Fruit fly (Drosophila melanogaster) whole organism, pupa: ENCODE results near the gene CG6026.

Experiments
- CG13204 ChIP-seq: fragments of 200-800 bp; sonication (Bioruptor generic); optimal IDR thresholded peaks from 2 replicates; lab custom pipeline; 2018; ENCODE audit warnings: missing biosample characterization, mild to moderate bottlenecking, missing genetic modification characterization, moderate library complexity
- CG4496 ChIP-seq: fragments of 200-800 bp; sonication (Bioruptor generic); IDR thresholded peaks from 3 replicates; pipeline ENCODE4 v1.3.6; 2022; ENCODE audit warnings: missing biosample characterization, missing genetic modification characterization
- CG8159 ChIP-seq: fragments of 200-800 bp; sonication (Bioruptor generic); optimal IDR thresholded peaks from 3 replicates; lab custom pipeline; 2018; ENCODE audit warnings: missing biosample characterization, mild to moderate bottlenecking, missing genetic modification characterization, moderate library complexity
- CG8301 ChIP-seq: fragments of 200-800 bp; sonication (Bioruptor generic); optimal IDR thresholded peaks from 2 replicates; lab custom pipeline; 2018; ENCODE audit warnings: missing biosample characterization, mild to moderate bottlenecking, missing genetic modification characterization
- CG9948 ChIP-seq: fragments of 200-800 bp; sonication (Bioruptor generic); optimal IDR thresholded peaks from 2 replicates; lab custom pipeline; 2018; ENCODE audit warnings: missing biosample characterization, mild to moderate bottlenecking, missing genetic modification characterization, moderate library complexity
- D1 ChIP-seq: fragments of 200-800 bp; sonication (Bioruptor generic); optimal IDR thresholded peaks from 2 replicates; lab custom pipeline; 2018; ENCODE audit warnings: missing biosample characterization, mild to moderate bottlenecking, missing genetic modification characterization, moderate library complexity
- Pif1A ChIP-seq: fragments of 200-800 bp; sonication (Bioruptor generic); optimal IDR thresholded peaks from 3 replicates; lab custom pipeline; 2016; ENCODE audit warnings: missing biosample characterization, missing genetic modification characterization
- gl ChIP-seq: fragments of 200-800 bp; sonication (Bioruptor generic); optimal IDR thresholded peaks from 2 replicates; lab custom pipeline; 2018; ENCODE audit warnings: missing biosample characterization, mild to moderate bottlenecking, missing genetic modification characterization

DNA sequence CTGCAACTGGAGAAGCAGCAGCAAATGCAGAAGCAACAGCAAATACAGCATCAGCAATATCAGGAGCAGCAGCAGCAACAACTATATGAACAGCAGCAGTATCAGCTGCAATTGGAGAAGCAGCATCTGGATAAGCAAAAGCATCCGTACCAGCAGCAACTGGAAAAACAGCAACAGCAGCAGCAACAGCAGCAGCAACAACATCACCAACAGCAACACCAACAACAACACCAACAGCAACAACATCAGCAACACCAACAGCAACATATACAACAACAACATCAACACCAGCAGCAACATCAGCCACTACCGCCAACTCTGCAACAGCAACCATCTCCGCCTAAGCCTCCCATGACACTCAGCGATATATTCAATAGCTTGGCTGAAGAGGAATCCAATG lies 7.3 kb downstream of the CG6026 start:
- no peak for TF ChIP-seq CG9948 (tag; lab: Kevin White, UChicago)
- no peak for TF ChIP-seq CG4496 (GFP tag; lab: Robert Waterston, UW)
- TF ChIP-seq CG8301 (tag; lab: Kevin White, UChicago), result no peak
- TF ChIP-seq Pif1A (GFP tag; lab: Kevin White, UChicago), result no peak
- no peak for TF ChIP-seq gl
- TF ChIP-seq CG13204 (GFP tag; lab: Kevin White, UChicago), result no peak
- no peak for TF ChIP-seq CG8159 (tag; lab: Kevin White, UChicago)
- TF ChIP-seq D1, result no peak
